Worm (Caenorhabditis elegans): Measurements from ENCODE around the gene cng-1.

ce11 chrV:14999485-15000023 lies 31.7 kb downstream of the cng-1 start, which contains the start of gene T01C3.11:
- TF ChIP-seq nhr-6 (tag; optimal IDR thresholded peaks at IDR 0.05) = no peak
- no peak for TF ChIP-seq unc-62 (GFP tag; optimal IDR thresholded peaks at IDR 0.05)
- TF ChIP-seq nhr-77 (tag; optimal IDR thresholded peaks at IDR 0.05) = no peak
- TF ChIP-seq unc-39 (tag; optimal IDR thresholded peaks at IDR 0.05) = no peak
- TF ChIP-seq fos-1 (tag; optimal IDR thresholded peaks at IDR 0.05) = no peak
- TF ChIP-seq nhr-12 (tag; optimal IDR thresholded peaks at IDR 0.05) = no peak
- no peak for TF ChIP-seq mbf-1 (tag; optimal IDR thresholded peaks at IDR 0.05)
- no peak for TF ChIP-seq zag-1 (tag; optimal IDR thresholded peaks at IDR 0.05)
- no peak for TF ChIP-seq ama-1 (optimal IDR thresholded peaks at IDR 0.05)
- no peak for TF ChIP-seq R02D3.7 (tag; optimal IDR thresholded peaks at IDR 0.05)
